Worm (Caenorhabditis elegans) whole organism, late embryonic: ENCODE measurements around the gene phf-32.

ENCODE experiments used
- ama-1 ChIP-seq: fragments of 150-350 bp; optimal IDR thresholded peaks from 2 replicates; lab custom pipeline; 2014
- ceh-24 ChIP-seq: sonication (generic microtip); optimal IDR thresholded peaks from 2 replicates; lab custom pipeline; 2016; ENCODE audit warnings: mild to moderate bottlenecking, missing genetic modification characterization, missing compliant biosample characterization
- elt-4 ChIP-seq: sonication (generic microtip); optimal IDR thresholded peaks from 2 replicates; lab custom pipeline; 2016; ENCODE audit warnings: missing genetic modification characterization, missing compliant biosample characterization
- ets-4 ChIP-seq: sonication (generic microtip); optimal IDR thresholded peaks from 2 replicates; lab custom pipeline; 2016; ENCODE audit warnings: missing genetic modification characterization, missing compliant biosample characterization
- fkh-10 ChIP-seq: fragments of 150-350 bp; optimal IDR thresholded peaks from 2 replicates; lab custom pipeline; 2014; ENCODE audit warnings: missing biosample characterization, missing genetic modification reagents, missing genetic modification characterization
- nhr-11 ChIP-seq: fragments of 150-350 bp; optimal IDR thresholded peaks from 2 replicates; lab custom pipeline; 2014; ENCODE audit warnings: missing biosample characterization, missing genetic modification characterization
- pros-1 ChIP-seq: fragments of 150-350 bp; optimal IDR thresholded peaks from 2 replicates; lab custom pipeline; 2014; ENCODE audit warnings: missing biosample characterization, missing genetic modification reagents, missing genetic modification characterization

DNA sequence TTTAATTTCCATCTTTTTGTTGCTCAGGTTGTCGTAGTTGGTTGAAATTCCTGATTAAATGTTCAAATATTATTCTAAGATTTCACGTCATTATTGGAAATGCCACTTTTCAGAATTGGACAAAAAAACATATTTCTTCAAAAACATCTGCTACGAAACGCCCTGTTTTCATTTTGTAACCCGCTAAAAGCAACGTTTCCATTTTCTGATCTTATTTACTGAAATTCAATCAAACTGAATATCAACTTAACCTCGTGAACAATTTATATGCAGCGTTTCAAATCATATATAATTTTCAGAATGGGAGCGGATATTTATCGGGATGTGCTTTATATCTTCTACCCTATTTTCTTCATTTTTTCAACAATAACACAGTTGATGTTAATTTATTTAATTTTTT is 16.8 kb downstream of the phf-32 start, which contains the start of gene srd-40:
- TF ChIP-seq nhr-11 (tag; lab: Kevin White, UChicago), result no peak
- TF ChIP-seq ama-1 (lab: Kevin White, UChicago), result no peak
- no peak for TF ChIP-seq fkh-10 (GFP tag; lab: Kevin White, UChicago)
- no peak for TF ChIP-seq elt-4 (tag; lab: Kevin White, UChicago)
- TF ChIP-seq ceh-24 (tag; lab: Kevin White, UChicago), result no peak
- no peak for TF ChIP-seq ets-4 (tag; lab: Kevin White, UChicago)
- TF ChIP-seq pros-1 (tag; lab: Kevin White, UChicago), result no peak
